Worm (Caenorhabditis elegans): ENCODE measurements around the gene Y38F1A.4.

ce11 chrII:12918960-12919553 is 50.5 kb downstream of the Y38F1A.4 start, which contains the start of the genes F58G1.2 and wago-4:
- TF ChIP-seq ztf-11 (tag; optimal IDR thresholded peaks at IDR 0.05) (no peak), nhr-2 (tag; optimal IDR thresholded peaks at IDR 0.05) (no peak), bed-3 (GFP tag; optimal IDR thresholded peaks at IDR 0.05) (no peak), elt-1 (tag; optimal IDR thresholded peaks at IDR 0.05; ENCODE audit: borderline replicate concordance, insufficient read depth) (no peak), nhr-237 (tag; optimal IDR thresholded peaks at IDR 0.05) (no peak), pha-4 (tag; optimal IDR thresholded peaks at IDR 0.05) (no peak), lsy-2 (tag; optimal IDR thresholded peaks at IDR 0.05) (no peak), ces-1 (GFP tag; optimal IDR thresholded peaks at IDR 0.05) (no peak), blmp-1 (tag; optimal IDR thresholded peaks at IDR 0.05) (no peak)
